Worm (Caenorhabditis elegans) whole organism, late embryonic: Measurements from ENCODE around the gene C01G12.9.

Experiments used
- C08G9.2 ChIP-seq: sonication (generic microtip); optimal IDR thresholded peaks from 2 replicates; lab custom pipeline; 2016; ENCODE audit warnings: mild to moderate bottlenecking, missing genetic modification characterization, moderate library complexity, missing compliant biosample characterization
- C38D4.7 ChIP-seq: fragments of 200-800 bp; sonication (Bioruptor generic); optimal IDR thresholded peaks from 2 replicates; lab custom pipeline; 2018; ENCODE audit warnings: mild to moderate bottlenecking, missing genetic modification characterization, moderate library complexity, missing compliant biosample characterization
- F13H6.1 ChIP-seq: sonication (generic microtip); optimal IDR thresholded peaks from 2 replicates; lab custom pipeline; 2016; ENCODE audit warnings: missing genetic modification characterization, missing compliant biosample characterization
- K09A11.1 ChIP-seq: sonication (generic microtip); optimal IDR thresholded peaks from 2 replicates; lab custom pipeline; 2017; ENCODE audit warnings: antibody characterized with exemption, mild to moderate bottlenecking, missing genetic modification characterization, missing compliant biosample characterization; ENCODE audit not compliant: insufficient read depth
- T23F11.4 ChIP-seq: fragments of 200-800 bp; sonication (Bioruptor generic); optimal IDR thresholded peaks from 2 replicates; lab custom pipeline; 2018; ENCODE audit warnings: mild to moderate bottlenecking, missing genetic modification characterization, missing compliant biosample characterization
- Y22D7AL.16 ChIP-seq: sonication (generic microtip); optimal IDR thresholded peaks from 2 replicates; lab custom pipeline; 2016; ENCODE audit warnings: missing genetic modification characterization, missing compliant biosample characterization
- ahr-1 ChIP-seq: sonication (generic microtip); optimal IDR thresholded peaks from 2 replicates; lab custom pipeline; 2016; ENCODE audit warnings: missing genetic modification characterization, missing compliant biosample characterization
- ama-1 ChIP-seq: fragments of 150-350 bp; optimal IDR thresholded peaks from 2 replicates; lab custom pipeline; 2014
- ceh-14 ChIP-seq: sonication (generic microtip); optimal IDR thresholded peaks from 2 replicates; lab custom pipeline; 2016; ENCODE audit warnings: missing genotype, missing genetic modification characterization, missing compliant biosample characterization
- ceh-18 ChIP-seq: sonication (generic microtip); optimal IDR thresholded peaks from 2 replicates; lab custom pipeline; 2016; ENCODE audit warnings: missing genetic modification characterization, missing compliant biosample characterization
- ceh-19 ChIP-seq: fragments of 200-800 bp; sonication (Bioruptor generic); optimal IDR thresholded peaks from 2 replicates; lab custom pipeline; 2018; ENCODE audit warnings: mild to moderate bottlenecking, missing genetic modification characterization, missing compliant biosample characterization
- ceh-2 ChIP-seq: sonication (generic microtip); optimal IDR thresholded peaks from 2 replicates; lab custom pipeline; 2016; ENCODE audit warnings: missing genotype, missing genetic modification characterization, missing compliant biosample characterization
- ceh-22 ChIP-seq: sonication (generic microtip); optimal IDR thresholded peaks from 2 replicates; lab custom pipeline; 2017; ENCODE audit warnings: missing biosample characterization, missing genetic modification characterization
- ceh-30 ChIP-seq: fragments of 150-350 bp; optimal IDR thresholded peaks from 2 replicates; lab custom pipeline; 2014; ENCODE audit warnings: missing biosample characterization, missing genetic modification characterization
- ceh-31 ChIP-seq: sonication (generic microtip); optimal IDR thresholded peaks from 2 replicates; lab custom pipeline; 2016; ENCODE audit warnings: missing genetic modification characterization, missing compliant biosample characterization
- ceh-45 ChIP-seq: fragments of 200-800 bp; sonication (Bioruptor generic); IDR thresholded peaks from 2 replicates; pipeline ENCODE4 v1.3.6; 2022; ENCODE audit warnings: missing genetic modification reagents, missing genetic modification characterization, missing compliant biosample characterization
- ceh-48 ChIP-seq: sonication (generic microtip); optimal IDR thresholded peaks from 2 replicates; lab custom pipeline; 2016; ENCODE audit warnings: missing genetic modification characterization, inconsistent platforms, missing compliant biosample characterization
- ceh-9 ChIP-seq: sonication (generic microtip); optimal IDR thresholded peaks from 2 replicates; lab custom pipeline; 2016; ENCODE audit warnings: mild to moderate bottlenecking, missing genetic modification characterization, inconsistent platforms, missing compliant biosample characterization
- che-1 ChIP-seq: sonication (generic microtip); optimal IDR thresholded peaks from 2 replicates; lab custom pipeline; 2016; ENCODE audit warnings: mild to moderate bottlenecking, missing genetic modification characterization, missing compliant biosample characterization
- elt-2 ChIP-seq: sonication (generic microtip); optimal IDR thresholded peaks from 2 replicates; lab custom pipeline; 2016; ENCODE audit warnings: missing genetic modification reagents, missing genetic modification characterization, missing compliant biosample characterization
- ets-4 ChIP-seq: sonication (generic microtip); optimal IDR thresholded peaks from 2 replicates; lab custom pipeline; 2016; ENCODE audit warnings: missing genetic modification characterization, missing compliant biosample characterization
- fkh-10 ChIP-seq: fragments of 150-350 bp; optimal IDR thresholded peaks from 2 replicates; lab custom pipeline; 2014; ENCODE audit warnings: missing biosample characterization, missing genetic modification reagents, missing genetic modification characterization
- gmeb-2 ChIP-seq: sonication (generic microtip); optimal IDR thresholded peaks from 2 replicates; lab custom pipeline; 2016; ENCODE audit warnings: missing genetic modification characterization, inconsistent platforms, missing compliant biosample characterization
- hlh-13 ChIP-seq: fragments of 200-800 bp; sonication (Bioruptor generic); optimal IDR thresholded peaks from 2 replicates; lab custom pipeline; 2018; ENCODE audit warnings: mild to moderate bottlenecking, missing genetic modification characterization, missing compliant biosample characterization
- hlh-15 ChIP-seq: sonication (generic microtip); optimal IDR thresholded peaks from 2 replicates; lab custom pipeline; 2016; ENCODE audit warnings: missing genetic modification characterization, missing compliant biosample characterization
- hlh-30 ChIP-seq: sonication (generic microtip); optimal IDR thresholded peaks from 2 replicates; lab custom pipeline; 2017; ENCODE audit warnings: antibody characterized with exemption, missing genetic modification characterization, missing compliant biosample characterization; ENCODE audit not compliant: insufficient read depth
- hlh-8 ChIP-seq: sonication (generic microtip); optimal IDR thresholded peaks from 2 replicates; lab custom pipeline; 2016; ENCODE audit warnings: missing genotype, missing genetic modification characterization, missing compliant biosample characterization
- nfya-1 ChIP-seq: sonication (generic microtip); optimal IDR thresholded peaks from 2 replicates; lab custom pipeline; 2017; ENCODE audit warnings: missing genetic modification characterization, mild to moderate bottlenecking, missing compliant biosample characterization, antibody characterized with exemption, moderate library complexity
- nhr-232 ChIP-seq: sonication (generic microtip); optimal IDR thresholded peaks from 2 replicates; lab custom pipeline; 2016; ENCODE audit warnings: missing genetic modification characterization, missing compliant biosample characterization
- odd-2 ChIP-seq: sonication (generic microtip); optimal IDR thresholded peaks from 2 replicates; lab custom pipeline; 2017; ENCODE audit warnings: antibody characterized with exemption, mild to moderate bottlenecking, missing genetic modification characterization, missing compliant biosample characterization
- pat-9 ChIP-seq: fragments of 200-800 bp; sonication (Bioruptor generic); optimal IDR thresholded peaks from 2 replicates; lab custom pipeline; 2018; ENCODE audit warnings: mild to moderate bottlenecking, missing genetic modification characterization, moderate library complexity, missing compliant biosample characterization
- pha-2 ChIP-seq: sonication (generic microtip); optimal IDR thresholded peaks from 2 replicates; lab custom pipeline; 2017; ENCODE audit warnings: mild to moderate bottlenecking, missing genetic modification characterization, missing compliant biosample characterization
- ref-2 ChIP-seq: sonication (generic microtip); optimal IDR thresholded peaks from 2 replicates; lab custom pipeline; 2016; ENCODE audit warnings: missing genetic modification characterization, missing compliant biosample characterization
- sdc-2 ChIP-seq: sonication (generic microtip); optimal IDR thresholded peaks from 2 replicates; lab custom pipeline; 2016; ENCODE audit warnings: missing genotype, missing genetic modification characterization, missing compliant biosample characterization
- sox-2 ChIP-seq: fragments of 200-800 bp; sonication (Bioruptor generic); IDR thresholded peaks from 2 replicates; pipeline ENCODE4 v1.3.6; 2022; ENCODE audit warnings: missing genetic modification reagents, missing genetic modification characterization, missing compliant biosample characterization
- sox-4 ChIP-seq: sonication (generic microtip); optimal IDR thresholded peaks from 2 replicates; lab custom pipeline; 2017; ENCODE audit warnings: mild to moderate bottlenecking, missing genetic modification characterization, inconsistent platforms, missing compliant biosample characterization
- syd-9 ChIP-seq: sonication (generic microtip); optimal IDR thresholded peaks from 2 replicates; lab custom pipeline; 2016; ENCODE audit warnings: mild to moderate bottlenecking, missing genetic modification characterization, moderate library complexity, missing compliant biosample characterization
- unc-42 ChIP-seq: sonication (generic microtip); optimal IDR thresholded peaks from 2 replicates; lab custom pipeline; 2016; ENCODE audit warnings: missing genotype, missing genetic modification characterization, missing compliant biosample characterization
- ztf-16 ChIP-seq: sonication (generic microtip); optimal IDR thresholded peaks from 2 replicates; lab custom pipeline; 2017; ENCODE audit warnings: missing genetic modification characterization, missing compliant biosample characterization

Gene C01G12.9

DNA sequence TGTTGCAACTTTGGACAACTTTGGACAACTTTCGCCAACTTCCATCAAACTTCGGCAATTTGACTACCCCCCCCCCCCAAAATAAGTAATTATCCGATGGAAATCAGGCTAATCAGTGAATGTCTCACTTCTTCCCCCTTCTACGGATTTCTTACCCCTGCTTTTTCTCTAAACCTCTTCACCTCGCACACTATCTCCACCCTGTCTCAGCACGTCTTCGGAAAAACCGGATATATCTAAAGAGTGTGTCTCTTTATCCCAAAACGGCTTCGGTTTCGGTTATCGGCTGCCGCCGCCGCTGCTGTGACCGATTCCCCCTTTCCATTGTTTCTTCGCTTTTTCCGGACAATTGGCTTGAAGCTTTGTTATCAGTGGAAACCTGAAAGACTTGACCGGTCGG is 11.0 kb upstream of the C01G12.9 start:
- TF ChIP-seq gmeb-2 (tag; lab: Kevin White, UChicago) (no peak), sox-2 (GFP tag; lab: Robert Waterston, UW) (no peak), hlh-13 (no peak), hlh-15 (tag; lab: Kevin White, UChicago) (no peak), ceh-22 (tag; lab: Kevin White, UChicago) (no peak), ceh-31 (no peak), ref-2 (peak; percentile 10), C38D4.7 (GFP tag; lab: Kevin White, UChicago) (no peak)
- TF ChIP-seq, all 69 proteins: peak for 1

DNA sequence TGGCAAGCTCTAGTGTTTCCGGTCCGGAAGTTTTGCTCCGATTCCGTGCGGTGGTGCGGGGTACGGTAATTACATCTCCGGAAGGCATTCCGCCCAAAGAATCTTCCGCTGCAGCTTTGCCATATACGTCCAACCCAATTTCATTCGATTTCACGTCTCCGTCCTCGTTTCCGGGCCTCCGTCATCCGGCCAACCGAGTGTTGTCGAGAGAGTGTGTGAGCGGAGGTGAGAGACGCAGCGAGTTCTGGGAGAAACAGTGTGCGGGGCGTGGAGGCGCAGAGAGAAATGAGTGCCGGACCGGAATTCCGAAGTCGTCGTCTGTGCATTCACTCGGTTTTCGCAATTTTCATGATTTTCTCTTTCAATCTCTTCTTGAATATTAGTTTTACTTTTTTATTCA is 9.5 kb upstream of the C01G12.9 start:
- TF ChIP-seq unc-42 (tag; lab: Kevin White, UChicago) = peak; percentile 86
- no peak for TF ChIP-seq pha-2 (tag; lab: Kevin White, UChicago)
- TF ChIP-seq ceh-19 (GFP tag; lab: Kevin White, UChicago) = no peak
- no peak for TF ChIP-seq ceh-48
- TF ChIP-seq ceh-2 (tag; lab: Kevin White, UChicago) = no peak
- TF ChIP-seq ceh-18 (tag; lab: Kevin White, UChicago) = no peak
- no peak for TF ChIP-seq sox-4 (tag; lab: Kevin White, UChicago)
- TF ChIP-seq ama-1 (lab: Kevin White, UChicago) = no peak
- TF ChIP-seq fkh-10 (GFP tag; lab: Kevin White, UChicago) = peak; percentile 34
- no peak for TF ChIP-seq gmeb-2 (tag; lab: Kevin White, UChicago)
- TF ChIP-seq C38D4.7 (GFP tag; lab: Kevin White, UChicago) = no peak
- TF ChIP-seq nhr-232 = no peak
- TF ChIP-seq ceh-22 (tag; lab: Kevin White, UChicago) = no peak
- no peak for TF ChIP-seq hlh-30
- TF ChIP-seq K09A11.1 = no peak
- no peak for TF ChIP-seq ceh-30 (tag; lab: Kevin White, UChicago)
- TF ChIP-seq F13H6.1 (tag; lab: Kevin White, UChicago) = no peak
- TF ChIP-seq sox-2 (GFP tag; lab: Robert Waterston, UW) = no peak
- no peak for TF ChIP-seq ets-4 (tag; lab: Kevin White, UChicago)
- peak; percentile 54 for TF ChIP-seq ceh-31
- no peak for TF ChIP-seq T23F11.4 (GFP tag; lab: Kevin White, UChicago)
- no peak for TF ChIP-seq ahr-1 (tag; lab: Kevin White, UChicago)
- no peak for TF ChIP-seq nfya-1 (tag; lab: Kevin White, UChicago)
- TF ChIP-seq hlh-8 (tag; lab: Kevin White, UChicago) = no peak

DNA sequence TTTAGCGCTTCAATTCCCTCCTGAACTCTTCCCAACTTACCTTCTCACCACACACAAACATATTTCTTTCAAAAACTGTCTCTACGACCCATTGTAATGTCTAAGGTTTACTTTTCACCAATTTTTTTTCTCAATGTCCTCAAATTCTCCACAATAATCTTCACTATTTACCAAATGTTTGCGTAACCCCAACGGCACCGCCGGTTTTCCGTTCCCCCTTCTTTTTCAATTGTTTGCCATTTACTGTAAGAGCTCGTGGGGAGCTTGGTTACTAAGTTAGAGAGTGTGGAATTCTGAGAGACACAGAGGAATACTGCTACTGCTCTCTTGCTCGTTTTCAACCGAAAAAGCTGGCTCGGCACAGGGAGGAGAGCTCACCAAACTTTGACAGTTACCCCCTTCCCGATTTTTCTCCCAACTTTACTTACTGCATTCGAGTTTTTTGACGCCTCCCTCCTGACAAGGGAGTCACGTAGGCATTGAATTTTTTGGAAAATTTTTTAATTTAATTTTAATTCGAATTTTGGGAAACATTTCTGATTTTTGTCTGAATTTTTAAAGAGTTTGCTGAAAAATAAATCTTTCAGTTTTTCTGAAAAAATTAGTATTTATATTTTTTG is 8.2 kb upstream of the C01G12.9 start:
- TF ChIP-seq che-1 (no peak), Y22D7AL.16 (no peak), hlh-8 (tag; lab: Kevin White, UChicago) (no peak), sox-2 (GFP tag; lab: Robert Waterston, UW) (no peak), ceh-22 (tag; lab: Kevin White, UChicago) (no peak), syd-9 (no peak), elt-2 (tag; lab: Kevin White, UChicago) (no peak), ceh-14 (no peak), C08G9.2 (no peak), ama-1 (lab: Kevin White, UChicago) (no peak), ref-2 (no peak), pat-9 (no peak), hlh-13 (no peak), ceh-9 (no peak), odd-2 (tag; lab: Kevin White, UChicago) (no peak), nfya-1 (tag; lab: Kevin White, UChicago) (no peak)

DNA sequence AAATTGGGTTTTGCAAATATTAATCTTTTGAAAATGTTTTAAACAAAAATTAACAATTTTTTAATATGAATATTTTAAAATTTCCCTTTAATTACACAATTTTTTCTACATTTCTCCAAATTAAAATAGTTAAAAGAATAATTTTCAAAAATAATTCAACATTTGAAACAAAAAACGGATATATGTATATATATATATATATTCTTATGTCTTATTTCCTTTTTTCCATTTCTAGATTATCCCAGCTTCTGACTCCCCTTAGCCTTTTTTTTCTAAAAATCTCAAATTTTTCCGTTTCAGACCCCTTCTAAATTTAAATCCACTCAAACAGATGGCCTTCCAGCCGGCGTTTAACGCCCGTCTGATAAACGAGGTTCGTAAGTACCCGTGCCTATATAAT is 5.5 kb upstream of the C01G12.9 start, which contains the start of gene madf-5:
Gene madf-5 (plus strand): TSS at position 301 of the 400 bp plus-strand sequence.
- TF ChIP-seq ceh-45 (no peak), ztf-16 (tag; lab: Kevin White, UChicago) (no peak), sdc-2 (tag; lab: Kevin White, UChicago) (no peak)
